Worm (Caenorhabditis elegans): ENCODE measurements around the gene T24A6.17.
"Not testable (repeated sequence)": the region's sequence is repeated elsewhere in the genome, so short reads cannot be mapped to it uniquely, and the experiment has no call there.

T24A6.17 gene

DNA sequence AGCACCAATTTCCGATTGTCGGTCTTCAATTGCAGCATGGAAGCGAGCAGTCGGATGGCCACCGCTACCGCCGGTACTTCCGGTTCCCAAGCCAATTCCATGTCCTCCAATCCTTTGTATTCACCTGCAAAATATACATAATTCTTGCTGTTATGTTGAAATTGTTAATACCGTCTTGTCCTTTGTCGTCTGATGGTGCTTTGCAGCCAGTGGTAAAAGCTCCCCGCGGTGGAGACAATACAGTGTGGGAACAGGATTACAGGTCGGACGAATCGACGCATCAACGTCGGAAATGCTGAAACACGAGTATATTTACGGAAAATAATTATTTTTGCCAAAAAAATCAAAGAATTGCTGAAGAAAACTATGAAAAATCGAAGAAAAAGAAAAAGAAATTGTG lies at the start of gene T24A6.17:
TSS of gene T24A6.17 (minus strand) at position 101 of the 400 bp plus-strand sequence.
- not testable (repeated sequence) for TF ChIP-seq snpc-4 (tag; optimal IDR thresholded peaks at IDR 0.05); flh-1 (GFP tag; optimal IDR thresholded peaks at IDR 0.05); bed-3 (GFP tag; optimal IDR thresholded peaks at IDR 0.05)

DNA sequence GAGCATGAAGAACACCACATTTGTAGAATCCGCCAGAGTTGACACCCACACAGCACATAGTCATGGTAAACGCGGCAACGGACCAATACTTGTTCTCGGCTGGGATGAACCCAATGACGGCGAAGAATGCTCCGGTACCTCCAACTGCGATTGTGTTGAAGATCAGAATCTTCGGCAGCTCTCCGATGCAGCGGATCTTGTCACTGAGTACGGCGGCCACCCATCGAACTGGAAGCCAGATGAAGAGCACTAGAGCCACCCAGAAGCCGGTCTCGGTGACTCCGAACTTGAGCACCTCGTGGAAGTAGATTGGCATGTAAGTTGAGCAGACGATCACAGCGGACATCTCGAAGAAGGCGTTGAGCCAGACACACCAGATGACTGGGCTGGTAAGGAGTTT lies 48.8 kb upstream of the T24A6.17 start:
- TF ChIP-seq cnd-1 (tag; optimal IDR thresholded peaks at IDR 0.05) (no peak), M03D4.4 (tag; optimal IDR thresholded peaks at IDR 0.05) (no peak), tbx-8 (GFP tag; optimal IDR thresholded peaks at IDR 0.05) (no peak), mep-1 (tag; optimal IDR thresholded peaks at IDR 0.05) (no peak), sptf-1 (tag; optimal IDR thresholded peaks at IDR 0.05) (no peak), sem-2 (GFP tag; optimal IDR thresholded peaks at IDR 0.05) (no peak), unc-39 (tag; optimal IDR thresholded peaks at IDR 0.05) (no peak), mls-2 (tag; optimal IDR thresholded peaks at IDR 0.05) (no peak), blmp-1 (tag; optimal IDR thresholded peaks at IDR 0.05) (no peak), nhr-12 (tag; optimal IDR thresholded peaks at IDR 0.05) (no peak), mab-5 (tag; optimal IDR thresholded peaks at IDR 0.05) (no peak), nhr-2 (tag; optimal IDR thresholded peaks at IDR 0.05) (no peak), nhr-28 (tag; optimal IDR thresholded peaks at IDR 0.05) (no peak), unc-120 (tag; optimal IDR thresholded peaks at IDR 0.05; ENCODE audit: poor library complexity, severe bottlenecking) (no peak), elt-1 (tag; optimal IDR thresholded peaks at IDR 0.05; ENCODE audit: borderline replicate concordance, insufficient read depth) (no peak), nhr-237 (tag; optimal IDR thresholded peaks at IDR 0.05) (no peak), nhr-76 (tag; optimal IDR thresholded peaks at IDR 0.05) (no peak), pha-4 (tag; optimal IDR thresholded peaks at IDR 0.05) (no peak)

DNA sequence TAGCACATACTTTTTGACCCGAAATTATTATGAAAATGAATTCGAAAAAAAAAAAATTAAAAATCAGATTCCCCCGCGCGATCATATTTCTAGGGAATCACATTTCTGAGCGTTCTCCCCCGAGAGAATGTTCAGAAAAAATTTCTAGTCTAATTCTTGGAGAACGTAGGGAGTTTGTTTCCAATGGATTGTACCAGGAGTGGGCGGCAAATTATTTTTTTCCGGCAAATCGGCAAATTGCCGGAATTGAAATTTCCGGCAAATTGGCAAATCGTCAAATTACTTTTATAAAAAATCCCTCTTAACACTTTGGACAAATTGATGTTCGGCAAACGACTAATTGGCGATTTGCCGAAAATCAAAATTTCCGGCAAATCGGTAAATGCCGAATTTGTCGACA lies 47.4 kb upstream of the T24A6.17 start, which contains the start of gene T22F3.10:
TSS of gene T22F3.10 (minus strand) at position 101 of the 400 bp plus-strand sequence.
- TF ChIP-seq cnd-1 (tag; optimal IDR thresholded peaks at IDR 0.05) = no peak
- no peak for TF ChIP-seq tbx-8 (GFP tag; optimal IDR thresholded peaks at IDR 0.05)
- no peak for TF ChIP-seq sptf-1 (tag; optimal IDR thresholded peaks at IDR 0.05)
- TF ChIP-seq nhr-28 (tag; optimal IDR thresholded peaks at IDR 0.05) = no peak
- TF ChIP-seq pha-4 (tag; optimal IDR thresholded peaks at IDR 0.05) = no peak
- TF ChIP-seq M03D4.4 (tag; optimal IDR thresholded peaks at IDR 0.05) = no peak
- no peak for TF ChIP-seq nhr-76 (tag; optimal IDR thresholded peaks at IDR 0.05)
- no peak for TF ChIP-seq sem-2 (GFP tag; optimal IDR thresholded peaks at IDR 0.05)
- no peak for TF ChIP-seq lsy-2 (tag; optimal IDR thresholded peaks at IDR 0.05)
- TF ChIP-seq nhr-2 (tag; optimal IDR thresholded peaks at IDR 0.05) = no peak
- no peak for TF ChIP-seq mab-5 (tag; optimal IDR thresholded peaks at IDR 0.05)
- no peak for TF ChIP-seq ham-2 (GFP tag; optimal IDR thresholded peaks at IDR 0.05)
- TF ChIP-seq snpc-4 (tag; optimal IDR thresholded peaks at IDR 0.05) = no peak

DNA sequence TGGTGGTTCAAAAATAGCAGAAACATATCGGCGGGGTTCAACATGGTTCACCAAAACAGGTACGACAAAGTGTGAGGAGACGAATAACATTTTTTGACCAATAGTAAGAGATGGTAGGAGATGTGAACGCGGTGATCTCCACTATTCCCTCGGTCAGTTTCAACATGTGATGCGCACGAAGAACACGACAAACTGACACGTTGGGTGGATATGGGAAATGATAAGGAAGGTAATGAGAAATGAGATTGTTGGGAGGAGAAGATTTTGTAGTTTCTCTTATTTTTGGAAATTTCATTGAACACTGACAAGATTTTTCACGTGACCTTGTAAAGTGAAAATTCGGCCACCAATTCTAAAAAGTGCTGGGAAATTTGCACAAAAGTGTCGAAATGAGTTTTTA lies 46.5 kb upstream of the T24A6.17 start:
- TF ChIP-seq unc-120 (tag; optimal IDR thresholded peaks at IDR 0.05; ENCODE audit: poor library complexity, severe bottlenecking) = no peak
- no peak for TF ChIP-seq pha-4 (tag; optimal IDR thresholded peaks at IDR 0.05)
- no peak for TF ChIP-seq tbx-8 (GFP tag; optimal IDR thresholded peaks at IDR 0.05)
- TF ChIP-seq blmp-1 (tag; optimal IDR thresholded peaks at IDR 0.05) = no peak
- no peak for TF ChIP-seq mls-2 (tag; optimal IDR thresholded peaks at IDR 0.05)
- TF ChIP-seq ztf-11 (tag; optimal IDR thresholded peaks at IDR 0.05) = no peak
- TF ChIP-seq nhr-76 (tag; optimal IDR thresholded peaks at IDR 0.05) = no peak
- no peak for TF ChIP-seq elt-3 (tag; optimal IDR thresholded peaks at IDR 0.05)
- no peak for TF ChIP-seq lsy-2 (tag; optimal IDR thresholded peaks at IDR 0.05)
- TF ChIP-seq snpc-4 (tag; optimal IDR thresholded peaks at IDR 0.05) = no peak
- no peak for TF ChIP-seq nhr-28 (tag; optimal IDR thresholded peaks at IDR 0.05)
- no peak for TF ChIP-seq nhr-237 (tag; optimal IDR thresholded peaks at IDR 0.05)
- no peak for TF ChIP-seq bed-3 (GFP tag; optimal IDR thresholded peaks at IDR 0.05)
- TF ChIP-seq unc-39 (tag; optimal IDR thresholded peaks at IDR 0.05) = no peak

DNA sequence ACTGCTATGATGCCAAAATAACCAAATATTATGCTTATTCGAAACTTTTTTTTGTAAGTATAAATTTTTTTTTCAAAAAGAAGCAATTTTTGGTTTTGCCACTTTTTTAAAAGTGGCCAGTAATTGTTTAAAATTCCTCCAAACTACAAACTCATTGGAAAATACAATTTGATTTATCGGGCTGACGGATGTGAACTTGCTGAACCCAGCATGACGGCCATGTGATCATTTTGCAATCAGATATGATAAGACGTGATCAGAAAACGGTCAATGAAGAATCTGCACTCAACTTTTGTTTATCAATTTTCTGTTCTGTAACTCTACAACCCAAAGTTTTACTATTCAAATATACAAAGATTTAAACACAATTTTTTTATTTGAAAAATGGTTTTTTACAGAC lies 42.2 kb upstream of the T24A6.17 start:
- TF ChIP-seq ham-2 (GFP tag; optimal IDR thresholded peaks at IDR 0.05) = no peak
- no peak for TF ChIP-seq cnd-1 (tag; optimal IDR thresholded peaks at IDR 0.05)
- TF ChIP-seq flh-1 (GFP tag; optimal IDR thresholded peaks at IDR 0.05) = no peak
- no peak for TF ChIP-seq ceh-39 (tag; optimal IDR thresholded peaks at IDR 0.05)
- no peak for TF ChIP-seq blmp-1 (tag; optimal IDR thresholded peaks at IDR 0.05)
- no peak for TF ChIP-seq nhr-237 (tag; optimal IDR thresholded peaks at IDR 0.05)
- no peak for TF ChIP-seq ces-1 (GFP tag; optimal IDR thresholded peaks at IDR 0.05)
- TF ChIP-seq elt-1 (tag; optimal IDR thresholded peaks at IDR 0.05; ENCODE audit: borderline replicate concordance, insufficient read depth) = no peak
- no peak for TF ChIP-seq unc-39 (tag; optimal IDR thresholded peaks at IDR 0.05)
- no peak for TF ChIP-seq ztf-11 (tag; optimal IDR thresholded peaks at IDR 0.05)
- TF ChIP-seq nhr-76 (tag; optimal IDR thresholded peaks at IDR 0.05) = no peak
- no peak for TF ChIP-seq tbx-8 (GFP tag; optimal IDR thresholded peaks at IDR 0.05)
- no peak for TF ChIP-seq M03D4.4 (tag; optimal IDR thresholded peaks at IDR 0.05)
- no peak for TF ChIP-seq snpc-4 (tag; optimal IDR thresholded peaks at IDR 0.05)
- no peak for TF ChIP-seq sptf-1 (tag; optimal IDR thresholded peaks at IDR 0.05)
- no peak for TF ChIP-seq pha-4 (tag; optimal IDR thresholded peaks at IDR 0.05)
- no peak for TF ChIP-seq lin-13 (tag; optimal IDR thresholded peaks at IDR 0.05)

Data from whole organism, mixed stage, embryonic.